Worm (Caenorhabditis elegans): Measurements from ENCODE around the gene str-46.

ce11 chrV:2931252-2931651 lies 31.5 kb upstream of the str-46 start, which contains the start of gene C31B8.1:
- TF ChIP-seq rec-8 (tag; optimal IDR thresholded peaks at IDR 0.05), result no peak
- TF ChIP-seq B0019.2 (GFP tag; conservative IDR thresholded peaks at IDR 0.05), result no peak
- TF ChIP-seq ama-1 (optimal IDR thresholded peaks at IDR 0.05), result no peak
- no peak for TF ChIP-seq ama-1 (GFP tag; optimal IDR thresholded peaks at IDR 0.05)
- no peak for TF ChIP-seq egrh-3 (GFP tag; IDR thresholded peaks at IDR 0.05)
- no peak for TF ChIP-seq lag-1 (GFP tag; IDR thresholded peaks at IDR 0.05)
